Worm (Caenorhabditis elegans) whole organism, L1 larva: Measurements from ENCODE around the gene F14D7.12.
"Not testable (repeated sequence)": the region's sequence is repeated elsewhere in the genome, so short reads cannot be mapped to it uniquely, and the experiment has no call there.

Experiments
- C16A3.4 ChIP-seq: fragments of 150-350 bp; optimal IDR thresholded peaks from 2 replicates; lab custom pipeline; 2014; ENCODE audit warnings: missing biosample characterization, missing genetic modification characterization
- ceh-63 ChIP-seq: fragments of 200-800 bp; sonication (Bioruptor generic); optimal IDR thresholded peaks from 2 replicates; lab custom pipeline; 2018; ENCODE audit warnings: mild to moderate bottlenecking, missing genetic modification characterization, missing compliant biosample characterization
- ceh-8 ChIP-seq: fragments of 200-800 bp; sonication (Bioruptor generic); optimal IDR thresholded peaks from 2 replicates; lab custom pipeline; 2018; ENCODE audit warnings: mild to moderate bottlenecking, missing genetic modification characterization, moderate library complexity, missing compliant biosample characterization
- ceh-90 ChIP-seq: sonication (generic microtip); optimal IDR thresholded peaks from 2 replicates; lab custom pipeline; 2016; ENCODE audit warnings: missing genetic modification characterization, missing compliant biosample characterization
- dpl-1 ChIP-seq, 3 experiments: fragments of 150-350 bp in 2 of 3; sonication (generic microtip) in 1 of 3; optimal IDR thresholded peaks; 2 replicates each; lab custom pipeline; 2014 to 2017; ENCODE audit warnings: missing biosample characterization in 3 of 3, missing genetic modification characterization in 3 of 3, missing genetic modification reagents in 3 of 3
- efl-1 ChIP-seq, 4 experiments: fragments of 150-350 bp; optimal IDR thresholded peaks in 3 of 4; peaks in 1 of 4; 1 replicate in 1 of 4; 2 replicates in 3 of 4; lab custom pipeline; 2014; ENCODE audit warnings: missing biosample characterization in 2 of 4, missing genetic modification characterization in 2 of 4, missing genetic modification reagents in 2 of 4
- egl-27 ChIP-seq, 2 experiments: fragments of 150-350 bp in 1 of 2; sonication (generic microtip); optimal IDR thresholded peaks; 3 replicates each; lab custom pipeline; 2017 to 2018; ENCODE audit warnings: missing biosample characterization in 2 of 2, missing genetic modification characterization in 2 of 2, missing genetic modification reagents in 2 of 2
- elt-2 ChIP-seq: sonication (generic microtip); optimal IDR thresholded peaks from 2 replicates; lab custom pipeline; 2016; ENCODE audit warnings: missing genetic modification characterization, mild to moderate bottlenecking, inconsistent platforms, missing compliant biosample characterization, missing genetic modification reagents
- elt-3 ChIP-seq, 6 experiments: fragments of 150-350 bp in 1 of 6; sonication (generic microtip); optimal IDR thresholded peaks; 2 replicates each; lab custom pipeline; 2017 to 2018; ENCODE audit warnings: missing biosample characterization in 6 of 6, missing genetic modification characterization in 6 of 6, inconsistent platforms in 1 of 6
- fkh-8 ChIP-seq: sonication (generic microtip); optimal IDR thresholded peaks from 2 replicates; lab custom pipeline; 2016; ENCODE audit warnings: mild to moderate bottlenecking, missing genetic modification characterization, missing compliant biosample characterization
- fos-1 ChIP-seq: fragments of 150-350 bp; optimal IDR thresholded peaks from 2 replicates; lab custom pipeline; 2014; ENCODE audit warnings: missing biosample characterization, missing genetic modification characterization
- isw-1 ChIP-seq: fragments of 200-800 bp; sonication (Bioruptor generic); IDR thresholded peaks from 2 replicates; pipeline ENCODE4 v1.3.6; 2022; ENCODE audit warnings: missing genetic modification characterization, missing compliant biosample characterization
- lin-15B ChIP-seq: fragments of 150-350 bp; sonication (generic microtip); optimal IDR thresholded peaks from 3 replicates; lab custom pipeline; 2014; ENCODE audit warnings: missing biosample characterization, missing genetic modification characterization
- mef-2 ChIP-seq: fragments of 150-350 bp; optimal IDR thresholded peaks from 2 replicates; lab custom pipeline; 2014; ENCODE audit warnings: missing biosample characterization, missing genetic modification characterization
- mep-1 ChIP-seq: fragments of 150-350 bp; optimal IDR thresholded peaks from 2 replicates; lab custom pipeline; 2014; ENCODE audit warnings: missing biosample characterization, missing genetic modification characterization
- nhr-20 ChIP-seq: sonication (generic microtip); optimal IDR thresholded peaks from 2 replicates; lab custom pipeline; 2016; ENCODE audit warnings: mild to moderate bottlenecking, missing genetic modification characterization, missing compliant biosample characterization
- nhr-28 ChIP-seq: fragments of 150-350 bp; optimal IDR thresholded peaks from 2 replicates; lab custom pipeline; 2014; ENCODE audit warnings: missing biosample characterization, missing genetic modification characterization
- nhr-71 ChIP-seq: sonication (generic microtip); optimal IDR thresholded peaks from 2 replicates; lab custom pipeline; 2016; ENCODE audit warnings: mild to moderate bottlenecking, missing genetic modification characterization, moderate library complexity, missing compliant biosample characterization
- nhr-77 ChIP-seq: fragments of 150-350 bp; optimal IDR thresholded peaks from 2 replicates; lab custom pipeline; 2014; ENCODE audit warnings: missing biosample characterization, missing genetic modification characterization
- nhr-84 ChIP-seq: sonication (generic microtip); optimal IDR thresholded peaks from 2 replicates; lab custom pipeline; 2017; ENCODE audit warnings: missing biosample characterization, missing genetic modification characterization
- nhr-90 ChIP-seq: sonication (generic microtip); optimal IDR thresholded peaks from 2 replicates; lab custom pipeline; 2016; ENCODE audit warnings: mild to moderate bottlenecking, missing genetic modification characterization, missing compliant biosample characterization; ENCODE audit not compliant: poor library complexity
- pax-3 ChIP-seq: fragments of 200-800 bp; sonication (Bioruptor generic); optimal IDR thresholded peaks from 2 replicates; lab custom pipeline; 2018; ENCODE audit warnings: mild to moderate bottlenecking, missing genetic modification characterization, moderate library complexity, missing compliant biosample characterization
- rnt-1 ChIP-seq: sonication (generic microtip); optimal IDR thresholded peaks from 2 replicates; lab custom pipeline; 2016; ENCODE audit warnings: mild to moderate bottlenecking, missing genetic modification characterization, moderate library complexity, missing compliant biosample characterization
- skn-1 ChIP-seq: fragments of 150-350 bp; optimal IDR thresholded peaks from 2 replicates; lab custom pipeline; 2014; ENCODE audit warnings: missing biosample characterization, missing genetic modification characterization
- snpc-4 ChIP-seq: fragments of 150-350 bp; optimal IDR thresholded peaks from 2 replicates; lab custom pipeline; 2014; ENCODE audit warnings: missing biosample characterization, missing genetic modification characterization
- sup-37 ChIP-seq: fragments of 200-800 bp; sonication (Bioruptor generic); optimal IDR thresholded peaks from 2 replicates; lab custom pipeline; 2018; ENCODE audit warnings: mild to moderate bottlenecking, missing genetic modification characterization, missing compliant biosample characterization
- unc-130 ChIP-seq: fragments of 150-350 bp; optimal IDR thresholded peaks from 2 replicates; lab custom pipeline; 2017; ENCODE audit warnings: missing biosample characterization, missing genetic modification characterization, inconsistent platforms
- unc-62 ChIP-seq: fragments of 150-350 bp; optimal IDR thresholded peaks from 2 replicates; lab custom pipeline; 2014; ENCODE audit warnings: missing biosample characterization, missing genetic modification reagents, missing genetic modification characterization
- unc-98 ChIP-seq: fragments of 200-800 bp; sonication (Bioruptor generic); IDR thresholded peaks from 2 replicates; pipeline ENCODE4 v1.3.6; 2022; ENCODE audit warnings: missing genetic modification characterization, missing compliant biosample characterization
- ztf-4 ChIP-seq: fragments of 150-350 bp; optimal IDR thresholded peaks from 2 replicates; lab custom pipeline; 2014; ENCODE audit warnings: missing biosample characterization, missing genetic modification characterization

F14D7.12 gene

DNA sequence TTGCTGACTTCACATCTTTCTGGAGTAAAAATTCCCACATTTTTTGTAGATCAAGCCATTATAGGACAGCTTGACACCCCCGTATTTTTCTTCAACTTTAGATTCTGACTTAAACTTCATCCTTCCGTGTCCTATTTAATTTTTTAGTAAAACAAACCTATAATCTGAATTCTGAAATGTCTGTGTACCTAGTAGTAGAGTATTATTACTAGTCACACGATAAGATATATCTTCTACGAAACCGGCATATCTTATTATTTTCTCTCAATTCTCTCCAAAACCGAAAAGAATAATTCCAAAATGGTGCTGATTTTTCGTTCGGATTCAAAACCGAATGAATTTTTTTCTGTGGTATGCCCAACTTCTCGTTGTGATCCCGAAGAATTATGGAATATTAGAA is 5.4 kb upstream of the F14D7.12 start, which contains the start of gene F14D7.9:
F14D7.9 (plus strand) TSS at position 301 of the 400 bp plus-strand sequence.
- TF ChIP-seq nhr-71 (tag; lab: Kevin White, UChicago) (no peak), fos-1 (tag; lab: Kevin White, UChicago) (no peak), sup-37 (GFP tag; lab: Kevin White, UChicago) (no peak), nhr-84 (tag; lab: Kevin White, UChicago) (no peak), nhr-28 (tag; lab: Kevin White, UChicago) (no peak), ztf-4 (tag; lab: Kevin White, UChicago) (no peak), efl-1 (optimal IDR thresholded peaks at IDR 0.05; lab: Kevin White, UChicago) (no peak), efl-1 (GFP tag; optimal IDR thresholded peaks at IDR 0.05 in 1 of 2; lab: Kevin White, UChicago) (no peak), unc-130 (no peak)

DNA sequence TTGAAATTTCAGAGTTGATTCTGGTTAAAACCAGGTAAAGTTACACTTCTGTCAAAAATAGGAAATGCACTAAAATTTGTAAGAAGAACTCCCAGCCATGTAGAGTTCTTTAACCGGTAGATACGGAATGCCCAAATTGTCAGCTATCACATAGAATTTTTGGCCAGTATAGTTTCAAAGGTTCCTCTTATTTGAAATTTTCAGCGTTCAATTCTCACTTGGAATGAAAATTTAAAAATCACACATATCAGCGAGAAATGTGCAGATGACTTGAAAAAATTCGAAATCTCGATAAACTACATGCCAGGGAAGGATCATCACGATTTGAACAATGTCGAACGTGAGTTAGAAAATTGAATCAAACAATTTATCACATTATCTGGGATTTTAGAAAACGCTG is 3.3 kb upstream of the F14D7.12 start, which contains the start of gene F14D7.3:
F14D7.3 (plus strand) TSS at position 301 of the 400 bp plus-strand sequence.
- no peak for TF ChIP-seq nhr-77 (tag; lab: Kevin White, UChicago)
- no peak for TF ChIP-seq egl-27 (tag; optimal IDR thresholded peaks at IDR 0.05; lab: Kevin White, UChicago)
- TF ChIP-seq dpl-1 (GFP tag; optimal IDR thresholded peaks at IDR 0.05; lab: Kevin White, UChicago): no peak
- TF ChIP-seq ztf-4 (tag; lab: Kevin White, UChicago): no peak
- no peak for TF ChIP-seq pax-3
- no peak for TF ChIP-seq nhr-90
- no peak for TF ChIP-seq lin-15B (tag; lab: Kevin White, UChicago)
- TF ChIP-seq unc-98 (GFP tag; lab: Robert Waterston, UW): no peak
- no peak for TF ChIP-seq C16A3.4 (tag; lab: Kevin White, UChicago)
- no peak for TF ChIP-seq isw-1 (GFP tag; lab: Robert Waterston, UW)

- TF ChIP-seq mef-2 (tag; lab: Kevin White, UChicago) (no peak), ceh-90 (no peak), unc-98 (GFP tag; lab: Robert Waterston, UW) (no peak), ceh-63 (GFP tag; lab: Kevin White, UChicago) (no peak), rnt-1 (tag; lab: Kevin White, UChicago) (no peak), elt-2 (tag; lab: Kevin White, UChicago) (peak; percentile 4)
Observed at ce11 chrV:14301076-14301475, 1.3 kb downstream of the F14D7.12 start, which contains the start of gene F14D7.6. Gene F14D7.6 (plus strand): TSS chrV:14301413.

DNA sequence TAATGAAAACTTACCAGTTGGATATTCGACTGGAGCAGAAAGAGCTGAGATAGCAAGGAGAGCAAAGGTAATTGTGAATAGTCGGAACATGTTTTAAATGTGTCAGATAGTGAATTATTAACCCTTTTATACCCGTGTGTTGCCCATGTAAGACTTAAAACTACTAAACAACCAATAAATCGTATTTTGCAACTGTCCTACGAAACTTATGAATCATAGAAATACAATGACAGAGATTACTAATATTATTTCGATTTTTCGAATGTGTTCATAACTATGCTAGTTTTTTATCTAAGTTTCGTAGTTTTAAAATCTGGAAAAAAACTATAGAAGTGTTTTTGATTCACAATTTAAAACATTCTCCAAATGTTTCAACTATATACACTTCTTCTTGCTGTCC is 7.0 kb downstream of the F14D7.12 start, which contains the start of gene spig-4:
spig-4 (minus strand) TSS at position 101 of the 400 bp plus-strand sequence.
- not testable (repeated sequence) for TF ChIP-seq lin-15B, snpc-4, skn-1 (tag; lab: Kevin White, UChicago)
- TF ChIP-seq, all 84 proteins: peak for 0; not testable (repeated sequence) for 84

DNA sequence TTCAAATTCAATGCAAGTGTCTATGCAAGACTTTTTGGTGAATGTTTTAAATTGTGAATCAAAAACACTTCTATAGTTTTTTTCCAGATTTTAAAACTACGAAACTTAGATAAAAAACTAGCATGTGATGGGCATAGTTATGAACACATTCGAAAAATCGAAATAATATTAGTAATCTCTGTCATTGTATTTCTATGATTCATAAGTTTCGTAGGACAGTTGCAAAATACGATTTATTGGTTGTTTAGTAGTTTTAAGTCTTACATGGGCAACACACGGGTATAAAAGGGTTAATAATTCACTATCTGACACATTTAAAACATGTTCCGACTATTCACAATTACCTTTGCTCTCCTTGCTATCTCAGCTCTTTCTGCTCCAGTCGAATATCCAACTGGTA is 8.3 kb downstream of the F14D7.12 start, which contains the start of gene spig-5:
spig-5 (plus strand) TSS at position 301 of the 400 bp plus-strand sequence.
- TF ChIP-seq nhr-90; ceh-8 (GFP tag; lab: Kevin White, UChicago); nhr-71 (tag; lab: Kevin White, UChicago): not testable (repeated sequence)

DNA sequence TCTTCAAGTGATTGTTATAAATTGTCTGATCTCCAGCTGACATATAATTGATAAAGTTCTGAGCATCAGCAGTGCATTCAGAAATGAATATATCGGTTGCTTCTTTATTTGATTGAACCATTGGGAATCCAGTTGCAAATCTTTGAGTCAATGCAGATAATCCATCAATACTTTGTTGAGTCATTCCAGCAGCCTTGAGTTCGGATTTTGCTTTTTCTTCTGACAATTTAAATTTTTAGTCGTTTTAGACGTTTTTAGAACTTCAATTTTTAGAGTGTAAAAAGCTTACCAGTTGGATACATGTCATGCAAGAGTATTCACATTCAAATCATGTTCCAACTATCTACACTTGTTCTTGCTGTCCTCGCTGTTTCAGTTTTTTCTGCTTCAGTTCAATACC is 9.8 kb downstream of the F14D7.12 start, which contains the start of gene F14D7.14:
F14D7.14 (plus strand) TSS at position 301 of the 400 bp plus-strand sequence.
- TF ChIP-seq nhr-20; skn-1 (tag; lab: Kevin White, UChicago); C16A3.4 (tag; lab: Kevin White, UChicago): not testable (repeated sequence)

DNA sequence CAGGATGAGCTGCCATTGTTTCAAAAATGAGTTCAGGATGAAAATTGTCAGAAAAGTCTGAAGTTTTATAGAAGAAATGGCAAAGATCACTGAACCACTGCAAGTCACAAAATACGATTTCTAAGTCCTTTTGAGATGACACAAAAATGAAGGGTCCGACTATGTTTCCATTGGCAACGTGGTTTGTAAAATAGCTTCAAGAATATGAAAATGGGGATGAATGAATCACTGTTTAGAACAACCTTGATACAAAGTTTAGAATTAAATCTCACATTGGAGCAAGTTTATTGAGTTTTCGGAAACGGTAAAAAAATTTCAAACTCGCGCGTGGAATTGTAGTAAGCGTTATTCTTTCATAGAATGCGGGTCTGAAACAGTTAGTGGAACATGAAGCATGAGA is 11.3 kb downstream of the F14D7.12 start, which contains the start of gene ddn-3:
ddn-3 (minus strand) TSS at position 101 of the 400 bp plus-strand sequence.
- TF ChIP-seq fkh-8 (no peak), elt-3 (tag; optimal IDR thresholded peaks at IDR 0.05; lab: Kevin White, UChicago) (no peak), mep-1 (no peak), unc-130 (no peak), unc-62 (GFP tag; lab: Kevin White, UChicago) (no peak), nhr-84 (tag; lab: Kevin White, UChicago) (no peak)
- TF ChIP-seq, all 84 proteins: peak for 0
